Worm (Caenorhabditis elegans) whole organism, early embryonic: ENCODE data around the gene col-173.

Experiments used
- B0310.2 ChIP-seq: sonication (generic microtip); optimal IDR thresholded peaks from 2 replicates; lab custom pipeline; 2016; ENCODE audit warnings: mild to moderate bottlenecking, missing genetic modification characterization, missing compliant biosample characterization
- F13C5.2 ChIP-seq: sonication (generic microtip); optimal IDR thresholded peaks from 2 replicates; lab custom pipeline; 2017; ENCODE audit warnings: mild to moderate bottlenecking, missing genetic modification characterization, inconsistent platforms, missing compliant biosample characterization
- aly-1 ChIP-seq: sonication (generic microtip); optimal IDR thresholded peaks from 2 replicates; lab custom pipeline; 2016; ENCODE audit warnings: missing genetic modification characterization, missing compliant biosample characterization
- ama-1 ChIP-seq: fragments of 150-350 bp; optimal IDR thresholded peaks from 2 replicates; lab custom pipeline; 2014
- ceh-13 ChIP-seq: fragments of 200-800 bp; sonication (Bioruptor generic); optimal IDR thresholded peaks from 2 replicates; lab custom pipeline; 2018; ENCODE audit warnings: mild to moderate bottlenecking, missing genetic modification characterization, missing compliant biosample characterization
- ceh-36 ChIP-seq: sonication (generic microtip); optimal IDR thresholded peaks from 2 replicates; lab custom pipeline; 2016; ENCODE audit warnings: missing genetic modification characterization, inconsistent platforms, missing compliant biosample characterization
- ets-7 ChIP-seq: sonication (generic microtip); optimal IDR thresholded peaks from 2 replicates; lab custom pipeline; 2016; ENCODE audit warnings: missing genotype, missing genetic modification characterization, missing compliant biosample characterization
- flt-1 ChIP-seq: fragments of 200-800 bp; sonication (Bioruptor generic); IDR thresholded peaks from 2 replicates; pipeline ENCODE4 v1.3.6; 2022; ENCODE audit warnings: missing genetic modification characterization, missing compliant biosample characterization
- hmbx-1 ChIP-seq: sonication (generic microtip); optimal IDR thresholded peaks from 2 replicates; lab custom pipeline; 2016; ENCODE audit warnings: mild to moderate bottlenecking, missing genetic modification characterization, missing compliant biosample characterization
- hmg-4 ChIP-seq: fragments of 200-800 bp; sonication (Bioruptor generic); optimal IDR thresholded peaks from 2 replicates; lab custom pipeline; 2018; ENCODE audit warnings: mild to moderate bottlenecking, missing genetic modification characterization, missing compliant biosample characterization
- hnd-1 ChIP-seq: sonication (generic microtip); optimal IDR thresholded peaks from 2 replicates; lab custom pipeline; 2016; ENCODE audit warnings: missing genetic modification characterization, missing compliant biosample characterization
- pes-1 ChIP-seq: fragments of 200-800 bp; sonication (Bioruptor generic); IDR thresholded peaks from 2 replicates; pipeline ENCODE4 v1.3.6; 2022; ENCODE audit warnings: missing genetic modification reagents, missing genetic modification characterization, missing compliant biosample characterization
- scrt-1 ChIP-seq: fragments of 200-800 bp; sonication (Bioruptor generic); IDR thresholded peaks from 2 replicates; pipeline ENCODE4 v1.3.6; 2022; ENCODE audit warnings: missing genetic modification characterization, missing compliant biosample characterization
- sea-1 ChIP-seq: fragments of 200-800 bp; sonication (Bioruptor generic); conservative IDR thresholded peaks from 2 replicates; pipeline ENCODE4 v1.3.6; 2022; ENCODE audit warnings: missing genetic modification characterization, missing compliant biosample characterization
- tbx-11 ChIP-seq: fragments of 200-800 bp; sonication (Bioruptor generic); IDR thresholded peaks from 2 replicates; pipeline ENCODE4 v1.3.6; 2022; ENCODE audit warnings: missing genetic modification characterization, missing compliant biosample characterization
- tbx-37 ChIP-seq: fragments of 200-800 bp; sonication (Bioruptor generic); conservative IDR thresholded peaks from 2 replicates; pipeline ENCODE4 v1.3.6; 2022; ENCODE audit warnings: missing genetic modification reagents, missing genetic modification characterization, missing compliant biosample characterization
- tra-4 ChIP-seq: sonication (generic microtip); optimal IDR thresholded peaks from 2 replicates; lab custom pipeline; 2017; ENCODE audit warnings: missing genetic modification characterization, missing compliant biosample characterization

Gene col-173

ce11 chrX:6877436-6877835 lies at the start of gene col-173:
Gene col-173 (minus strand): TSS chrX:6877536.
- TF ChIP-seq tra-4 (tag; lab: Kevin White, UChicago) (no peak), ceh-13 (no peak), B0310.2 (tag; lab: Kevin White, UChicago) (no peak), F13C5.2 (no peak), ets-7 (tag; lab: Kevin White, UChicago) (no peak), tbx-37 (GFP tag; lab: Robert Waterston, UW) (no peak), flt-1 (GFP tag; lab: Robert Waterston, UW) (no peak), hmbx-1 (tag; lab: Kevin White, UChicago) (no peak), aly-1 (tag; lab: Kevin White, UChicago) (no peak), hmg-4 (GFP tag; lab: Kevin White, UChicago) (no peak), ama-1 (lab: Kevin White, UChicago) (no peak), scrt-1 (GFP tag; lab: Robert Waterston, UW) (no peak), ceh-36 (tag; lab: Kevin White, UChicago) (no peak), sea-1 (GFP tag; lab: Robert Waterston, UW) (no peak), tbx-11 (GFP tag; lab: Robert Waterston, UW) (no peak), hnd-1 (tag; lab: Kevin White, UChicago) (no peak), pes-1 (GFP tag; lab: Robert Waterston, UW) (no peak)

- TF ChIP-seq B0310.2 (tag; lab: Kevin White, UChicago) = no peak
- no peak for TF ChIP-seq ceh-36 (tag; lab: Kevin White, UChicago)
- TF ChIP-seq hmg-4 (GFP tag; lab: Kevin White, UChicago) = no peak
Observed at ce11 chrX:6926952-6927351, 49.6 kb upstream of the col-173 start.

ce11 chrX:6924461-6924860 lies 47.1 kb upstream of the col-173 start, which contains the start of gene otpl-3:
Gene otpl-3 (minus strand): TSS chrX:6924764.
- TF ChIP-seq ama-1 (lab: Kevin White, UChicago) (no peak), hmbx-1 (tag; lab: Kevin White, UChicago) (no peak), ets-7 (tag; lab: Kevin White, UChicago) (no peak)

- TF ChIP-seq hmbx-1 (tag; lab: Kevin White, UChicago) (no peak), hnd-1 (tag; lab: Kevin White, UChicago) (no peak), ceh-13 (no peak), sea-1 (GFP tag; lab: Robert Waterston, UW) (no peak)
Observed at ce11 chrX:6920132-6920531, 42.8 kb upstream of the col-173 start.

- TF ChIP-seq tbx-11 (GFP tag; lab: Robert Waterston, UW) (no peak), ets-7 (tag; lab: Kevin White, UChicago) (no peak), ama-1 (lab: Kevin White, UChicago) (no peak), ceh-36 (tag; lab: Kevin White, UChicago) (no peak), scrt-1 (GFP tag; lab: Robert Waterston, UW) (no peak), tbx-37 (GFP tag; lab: Robert Waterston, UW) (no peak), F13C5.2 (no peak), B0310.2 (tag; lab: Kevin White, UChicago) (no peak), flt-1 (GFP tag; lab: Robert Waterston, UW) (no peak), hnd-1 (tag; lab: Kevin White, UChicago) (no peak), ceh-13 (no peak), pes-1 (GFP tag; lab: Robert Waterston, UW) (no peak), tra-4 (tag; lab: Kevin White, UChicago) (no peak), hmbx-1 (tag; lab: Kevin White, UChicago) (no peak), hmg-4 (GFP tag; lab: Kevin White, UChicago) (no peak)
Observed at ce11 chrX:6916150-6916549, 38.8 kb upstream of the col-173 start.

- TF ChIP-seq flt-1 (GFP tag; lab: Robert Waterston, UW) = no peak
- no peak for TF ChIP-seq tbx-11 (GFP tag; lab: Robert Waterston, UW)
- TF ChIP-seq tbx-37 (GFP tag; lab: Robert Waterston, UW) = no peak
- TF ChIP-seq aly-1 (tag; lab: Kevin White, UChicago) = no peak
- TF ChIP-seq pes-1 (GFP tag; lab: Robert Waterston, UW) = no peak
- no peak for TF ChIP-seq sea-1 (GFP tag; lab: Robert Waterston, UW)
- TF ChIP-seq ama-1 (lab: Kevin White, UChicago) = no peak
- TF ChIP-seq ets-7 (tag; lab: Kevin White, UChicago) = no peak
- no peak for TF ChIP-seq hnd-1 (tag; lab: Kevin White, UChicago)
- TF ChIP-seq scrt-1 (GFP tag; lab: Robert Waterston, UW) = no peak
- no peak for TF ChIP-seq hmbx-1 (tag; lab: Kevin White, UChicago)
- TF ChIP-seq hmg-4 (GFP tag; lab: Kevin White, UChicago) = no peak
- no peak for TF ChIP-seq F13C5.2
- TF ChIP-seq B0310.2 (tag; lab: Kevin White, UChicago) = no peak
Observed at ce11 chrX:6915279-6915678, 37.9 kb upstream of the col-173 start.

ce11 chrX:6913989-6914388 lies 36.7 kb upstream of the col-173 start, which contains the start of gene nhx-4:
Gene nhx-4 (plus strand): TSS chrX:6914289.
- TF ChIP-seq pes-1 (GFP tag; lab: Robert Waterston, UW) (no peak), ama-1 (lab: Kevin White, UChicago) (no peak)

- no peak for TF ChIP-seq flt-1 (GFP tag; lab: Robert Waterston, UW)
- no peak for TF ChIP-seq tra-4 (tag; lab: Kevin White, UChicago)
- no peak for TF ChIP-seq tbx-37 (GFP tag; lab: Robert Waterston, UW)
- no peak for TF ChIP-seq ets-7 (tag; lab: Kevin White, UChicago)
- TF ChIP-seq F13C5.2 = no peak
Observed at ce11 chrX:6905581-6905980, 28.2 kb upstream of the col-173 start.
